Fruit fly (Drosophila melanogaster) whole organism, pupa: Measurements from ENCODE around the gene E2f1.

Experiments used
- Ets98B ChIP-seq: fragments of 200-800 bp; sonication (Bioruptor generic); IDR thresholded peaks from 2 replicates; pipeline ENCODE4 v1.3.6; 2022; ENCODE audit warnings: missing biosample characterization, missing genetic modification characterization
- Snoo ChIP-seq: fragments of 200-800 bp; sonication (Bioruptor generic); optimal IDR thresholded peaks from 3 replicates; lab custom pipeline; 2017; ENCODE audit warnings: missing biosample characterization, mild to moderate bottlenecking, missing genetic modification characterization, inconsistent platforms

- TF ChIP-seq Snoo (tag; lab: Kevin White, UChicago) (no peak), Ets98B (no peak)
Measured at dm6 chr3R:21598605-21599004, 62.1 kb downstream of the E2f1 start.
